Worm (Caenorhabditis elegans) whole organism, early embryonic: ENCODE results near the gene cwp-5.

Experiments
- B0310.2 ChIP-seq: sonication (generic microtip); optimal IDR thresholded peaks from 2 replicates; lab custom pipeline; 2016; ENCODE audit warnings: mild to moderate bottlenecking, missing genetic modification characterization, missing compliant biosample characterization
- aly-1 ChIP-seq: sonication (generic microtip); optimal IDR thresholded peaks from 2 replicates; lab custom pipeline; 2016; ENCODE audit warnings: missing genetic modification characterization, missing compliant biosample characterization
- ama-1 ChIP-seq: fragments of 150-350 bp; optimal IDR thresholded peaks from 2 replicates; lab custom pipeline; 2014
- ceh-13 ChIP-seq: fragments of 200-800 bp; sonication (Bioruptor generic); optimal IDR thresholded peaks from 2 replicates; lab custom pipeline; 2018; ENCODE audit warnings: mild to moderate bottlenecking, missing genetic modification characterization, missing compliant biosample characterization
- ets-7 ChIP-seq: sonication (generic microtip); optimal IDR thresholded peaks from 2 replicates; lab custom pipeline; 2016; ENCODE audit warnings: missing genotype, missing genetic modification characterization, missing compliant biosample characterization
- flt-1 ChIP-seq: fragments of 200-800 bp; sonication (Bioruptor generic); IDR thresholded peaks from 2 replicates; pipeline ENCODE4 v1.3.6; 2022; ENCODE audit warnings: missing genetic modification characterization, missing compliant biosample characterization
- hmbx-1 ChIP-seq: sonication (generic microtip); optimal IDR thresholded peaks from 2 replicates; lab custom pipeline; 2016; ENCODE audit warnings: mild to moderate bottlenecking, missing genetic modification characterization, missing compliant biosample characterization
- hmg-4 ChIP-seq: fragments of 200-800 bp; sonication (Bioruptor generic); optimal IDR thresholded peaks from 2 replicates; lab custom pipeline; 2018; ENCODE audit warnings: mild to moderate bottlenecking, missing genetic modification characterization, missing compliant biosample characterization
- hnd-1 ChIP-seq: sonication (generic microtip); optimal IDR thresholded peaks from 2 replicates; lab custom pipeline; 2016; ENCODE audit warnings: missing genetic modification characterization, missing compliant biosample characterization
- pes-1 ChIP-seq: fragments of 200-800 bp; sonication (Bioruptor generic); IDR thresholded peaks from 2 replicates; pipeline ENCODE4 v1.3.6; 2022; ENCODE audit warnings: missing genetic modification reagents, missing genetic modification characterization, missing compliant biosample characterization
- tbx-37 ChIP-seq: fragments of 200-800 bp; sonication (Bioruptor generic); conservative IDR thresholded peaks from 2 replicates; pipeline ENCODE4 v1.3.6; 2022; ENCODE audit warnings: missing genetic modification reagents, missing genetic modification characterization, missing compliant biosample characterization
- tra-4 ChIP-seq: sonication (generic microtip); optimal IDR thresholded peaks from 2 replicates; lab custom pipeline; 2017; ENCODE audit warnings: missing genetic modification characterization, missing compliant biosample characterization

DNA sequence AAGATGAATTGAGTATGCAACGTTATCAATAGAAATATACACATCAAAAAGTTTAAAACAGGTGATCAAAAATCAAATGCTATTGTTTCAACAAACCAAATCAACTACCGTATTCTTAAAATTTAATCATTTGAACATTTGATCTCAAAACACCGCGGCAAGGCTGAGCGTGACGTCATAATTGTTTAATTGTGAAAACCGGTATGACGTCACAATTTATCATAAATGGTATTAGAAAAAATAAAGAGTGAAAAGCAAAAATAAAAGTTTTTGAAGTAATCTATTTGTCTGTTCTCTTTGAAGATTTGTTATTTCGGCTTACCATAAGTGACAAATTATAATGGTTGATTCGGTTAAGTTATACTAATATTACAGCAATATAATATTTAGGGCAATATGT, 38.0 kb upstream of the cwp-5 start:
- TF ChIP-seq pes-1 (GFP tag; lab: Robert Waterston, UW) = no peak
- TF ChIP-seq tra-4 = no peak
- TF ChIP-seq ceh-13 (GFP tag; lab: Kevin White, UChicago) = no peak
- no peak for TF ChIP-seq hmbx-1 (tag; lab: Kevin White, UChicago)
- TF ChIP-seq ama-1 (lab: Kevin White, UChicago) = no peak
- no peak for TF ChIP-seq hnd-1 (tag; lab: Kevin White, UChicago)
- TF ChIP-seq hmg-4 (GFP tag; lab: Kevin White, UChicago) = no peak
- TF ChIP-seq ets-7 (tag; lab: Kevin White, UChicago) = no peak
- no peak for TF ChIP-seq aly-1 (tag; lab: Kevin White, UChicago)
- TF ChIP-seq flt-1 (GFP tag; lab: Robert Waterston, UW) = no peak
- TF ChIP-seq B0310.2 (tag; lab: Kevin White, UChicago) = no peak
- no peak for TF ChIP-seq tbx-37 (GFP tag; lab: Robert Waterston, UW)
